Fruit fly (Drosophila melanogaster) whole organism, embryonic: Measurements from ENCODE around the gene CG16903.

Experiments
- Abd-B ChIP-seq: fragments of 200-800 bp; sonication (Bioruptor generic); optimal IDR thresholded peaks from 2 replicates; lab custom pipeline; 2018; ENCODE audit warnings: missing biosample characterization, mild to moderate bottlenecking, missing genetic modification characterization, moderate library complexity
- Aef1 ChIP-seq: fragments of 200-800 bp; sonication (Bioruptor generic); IDR thresholded peaks from 3 replicates; pipeline ENCODE4 v1.3.6; 2022; ENCODE audit warnings: missing biosample characterization, missing genetic modification characterization
- Bteb2 ChIP-seq: fragments of 200-800 bp; sonication (Bioruptor generic); optimal IDR thresholded peaks from 2 replicates; lab custom pipeline; 2016; ENCODE audit warnings: missing biosample characterization, missing genetic modification characterization
- CG11247 ChIP-seq: fragments of 200-800 bp; sonication (Bioruptor generic); IDR thresholded peaks from 2 replicates; pipeline ENCODE4 v1.3.6; 2022; ENCODE audit warnings: missing biosample characterization, missing genetic modification characterization
- CG11695 ChIP-seq: fragments of 200-800 bp; sonication (Bioruptor generic); IDR thresholded peaks from 3 replicates; pipeline ENCODE4 v1.3.6; 2022; ENCODE audit warnings: missing biosample characterization, missing genetic modification characterization
- CG12155 ChIP-seq: fragments of 200-800 bp; sonication (Bioruptor generic); optimal IDR thresholded peaks from 3 replicates; lab custom pipeline; 2016; ENCODE audit warnings: missing biosample characterization, missing genetic modification characterization
- CG12744 ChIP-seq: fragments of 200-800 bp; sonication (Bioruptor generic); optimal IDR thresholded peaks from 2 replicates; lab custom pipeline; 2016; ENCODE audit warnings: missing biosample characterization, missing genetic modification characterization
- CG13424 ChIP-seq: fragments of 200-800 bp; sonication (Bioruptor generic); optimal IDR thresholded peaks from 2 replicates; lab custom pipeline; 2019; ENCODE audit warnings: missing biosample characterization, mild to moderate bottlenecking, missing genetic modification characterization, moderate library complexity
- CG15011 ChIP-seq: fragments of 200-800 bp; sonication (Bioruptor generic); optimal IDR thresholded peaks from 3 replicates; lab custom pipeline; 2018; ENCODE audit warnings: missing biosample characterization, mild to moderate bottlenecking, missing genetic modification characterization
- CG1603 ChIP-seq: fragments of 200-800 bp; sonication (Bioruptor generic); optimal IDR thresholded peaks from 2 replicates; lab custom pipeline; 2019; ENCODE audit warnings: missing biosample characterization, mild to moderate bottlenecking, missing genetic modification characterization, moderate library complexity
- CG16815 ChIP-seq: fragments of 200-800 bp; sonication (Bioruptor generic); optimal IDR thresholded peaks from 3 replicates; lab custom pipeline; 2017; ENCODE audit warnings: missing biosample characterization, mild to moderate bottlenecking, missing genetic modification characterization
- CG17912 ChIP-seq: fragments of 200-800 bp; sonication (Bioruptor generic); optimal IDR thresholded peaks from 2 replicates; lab custom pipeline; 2018; ENCODE audit warnings: missing biosample characterization, mild to moderate bottlenecking, missing genetic modification characterization
- CG18011 ChIP-seq: fragments of 200-800 bp; sonication (Bioruptor generic); optimal IDR thresholded peaks from 2 replicates; lab custom pipeline; 2017; ENCODE audit warnings: missing biosample characterization, missing genetic modification characterization, mild to moderate bottlenecking, moderate library complexity, missing genotype
- CG2199 ChIP-seq: fragments of 200-800 bp; sonication (Bioruptor generic); IDR thresholded peaks from 3 replicates; pipeline ENCODE4 v1.3.6; 2022; ENCODE audit warnings: missing biosample characterization, missing genetic modification characterization
- CG2202 ChIP-seq: fragments of 200-800 bp; sonication (Bioruptor generic); optimal IDR thresholded peaks from 2 replicates; lab custom pipeline; 2018; ENCODE audit warnings: missing biosample characterization, mild to moderate bottlenecking, missing genetic modification characterization
- CG2889 ChIP-seq: fragments of 200-800 bp; sonication (Bioruptor generic); IDR thresholded peaks from 3 replicates; pipeline ENCODE4 v1.3.6; 2022; ENCODE audit warnings: missing biosample characterization, missing genetic modification characterization
- CG31365 ChIP-seq: fragments of 200-800 bp; sonication (Bioruptor generic); optimal IDR thresholded peaks from 2 replicates; lab custom pipeline; 2018; ENCODE audit warnings: missing biosample characterization, mild to moderate bottlenecking, missing genetic modification characterization
- CG31388 ChIP-seq: fragments of 200-800 bp; sonication (Bioruptor generic); optimal IDR thresholded peaks from 2 replicates; lab custom pipeline; 2016; ENCODE audit warnings: missing biosample characterization, missing genetic modification characterization
- CG3163 ChIP-seq: fragments of 200-800 bp; sonication (Bioruptor generic); optimal IDR thresholded peaks from 3 replicates; lab custom pipeline; 2016; ENCODE audit warnings: missing biosample characterization, missing genetic modification characterization
- CG32532 ChIP-seq: fragments of 200-800 bp; sonication (Bioruptor generic); IDR thresholded peaks from 2 replicates; pipeline ENCODE4 v1.3.6; 2022; ENCODE audit warnings: missing biosample characterization, missing genetic modification characterization
- CG4282 ChIP-seq: fragments of 200-800 bp; sonication (Bioruptor generic); optimal IDR thresholded peaks from 2 replicates; lab custom pipeline; 2016; ENCODE audit warnings: missing biosample characterization, missing genetic modification characterization
- CG7357 ChIP-seq: fragments of 200-800 bp; sonication (Bioruptor generic); IDR thresholded peaks from 3 replicates; pipeline ENCODE4 v1.3.6; 2022; ENCODE audit warnings: missing biosample characterization, missing genetic modification characterization
- CG7556 ChIP-seq: fragments of 200-800 bp; sonication (Bioruptor generic); optimal IDR thresholded peaks from 2 replicates; lab custom pipeline; 2017; ENCODE audit warnings: missing biosample characterization, mild to moderate bottlenecking, missing genetic modification characterization
- CG8290 ChIP-seq, 3 experiments: fragments of 200-800 bp; sonication (Bioruptor generic); optimal IDR thresholded peaks; 2 replicates each; lab custom pipeline; 2016 to 2019; ENCODE audit warnings: missing biosample characterization in 3 of 3, missing genetic modification characterization in 3 of 3, mild to moderate bottlenecking in 2 of 3, moderate library complexity in 1 of 3
- CG8765 ChIP-seq: fragments of 200-800 bp; sonication (Bioruptor generic); IDR thresholded peaks from 2 replicates; pipeline ENCODE4 v1.3.6; 2022; ENCODE audit warnings: missing biosample characterization, missing genetic modification characterization
- CG9215 ChIP-seq: fragments of 200-800 bp; sonication (Bioruptor generic); IDR thresholded peaks from 2 replicates; pipeline ENCODE4 v1.3.6; 2022; ENCODE audit warnings: missing biosample characterization, missing genetic modification characterization
- CG9817 ChIP-seq: fragments of 200-800 bp; sonication (Bioruptor generic); optimal IDR thresholded peaks from 2 replicates; lab custom pipeline; 2018; ENCODE audit warnings: missing biosample characterization, mild to moderate bottlenecking, missing genetic modification characterization, moderate library complexity
- CoRest ChIP-seq: fragments of 200-800 bp; sonication (Bioruptor generic); optimal IDR thresholded peaks from 3 replicates; lab custom pipeline; 2018; ENCODE audit warnings: missing biosample characterization, mild to moderate bottlenecking, missing genetic modification characterization, moderate library complexity
- D ChIP-seq, 2 experiments: fragments of 200-800 bp in 1 of 2; fragments of >200 bp in 1 of 2; sonication (Bioruptor generic) in 1 of 2; optimal IDR thresholded peaks; 2 replicates in 1 of 2; 3 replicates in 1 of 2; lab custom pipeline; 2017; ENCODE audit warnings: mild to moderate bottlenecking in 1 of 2, missing biosample characterization in 1 of 2, missing genetic modification characterization in 1 of 2, missing genetic modification reagents in 1 of 2
- Dad ChIP-seq: fragments of 200-800 bp; sonication (Bioruptor generic); optimal IDR thresholded peaks from 3 replicates; lab custom pipeline; 2016; ENCODE audit warnings: missing biosample characterization, missing genetic modification characterization
- Dbx ChIP-seq: fragments of 200-800 bp; sonication (Bioruptor generic); IDR thresholded peaks from 3 replicates; pipeline ENCODE4 v1.3.6; 2022; ENCODE audit warnings: missing biosample characterization, missing genetic modification characterization
- HLH54F ChIP-seq: fragments of 200-800 bp; sonication (Bioruptor generic); optimal IDR thresholded peaks from 3 replicates; lab custom pipeline; 2016; ENCODE audit warnings: missing biosample characterization, missing genetic modification characterization
- Hand ChIP-seq: fragments of 200-800 bp; sonication (Bioruptor generic); optimal IDR thresholded peaks from 2 replicates; lab custom pipeline; 2017; ENCODE audit warnings: mild to moderate bottlenecking, missing biosample characterization, missing genetic modification reagents, missing genetic modification characterization
- HmgD ChIP-seq: fragments of 200-800 bp; sonication (Bioruptor generic); optimal IDR thresholded peaks from 3 replicates; lab custom pipeline; 2016; ENCODE audit warnings: missing biosample characterization, missing genetic modification characterization
- MTF-1 ChIP-seq: fragments of 200-800 bp; sonication (Bioruptor generic); optimal IDR thresholded peaks from 2 replicates; lab custom pipeline; 2018; ENCODE audit warnings: missing biosample characterization, mild to moderate bottlenecking, missing genetic modification characterization, borderline replicate concordance
- NfI ChIP-seq: fragments of 200-800 bp; sonication (Bioruptor generic); optimal IDR thresholded peaks from 3 replicates; lab custom pipeline; 2018; ENCODE audit warnings: missing biosample characterization, mild to moderate bottlenecking, missing genetic modification characterization, moderate library complexity
- Xbp1 ChIP-seq: fragments of 200-800 bp; sonication (Bioruptor generic); optimal IDR thresholded peaks from 3 replicates; lab custom pipeline; 2016; ENCODE audit warnings: missing biosample characterization, mild to moderate bottlenecking, missing genetic modification characterization
- bbx ChIP-seq: fragments of 200-800 bp; sonication (Bioruptor generic); IDR thresholded peaks from 2 replicates; pipeline ENCODE4 v1.3.6; 2022; ENCODE audit warnings: missing biosample characterization, missing genetic modification characterization; ENCODE audit not compliant: partially characterized antibody
- en ChIP-seq: fragments of 200-800 bp; sonication (Bioruptor generic); optimal IDR thresholded peaks from 2 replicates; lab custom pipeline; 2016; ENCODE audit warnings: missing biosample characterization, missing genetic modification characterization
- jumu ChIP-seq: fragments of 200-800 bp; sonication (Bioruptor generic); optimal IDR thresholded peaks from 3 replicates; lab custom pipeline; 2016; ENCODE audit warnings: missing biosample characterization, missing genetic modification characterization
- kni ChIP-seq: fragments of 200-800 bp; sonication (Bioruptor generic); optimal IDR thresholded peaks from 3 replicates; lab custom pipeline; 2017; ENCODE audit warnings: mild to moderate bottlenecking, missing biosample characterization, missing genetic modification reagents, missing genetic modification characterization
- mirr ChIP-seq: fragments of 200-800 bp; sonication (Bioruptor generic); optimal IDR thresholded peaks from 3 replicates; lab custom pipeline; 2018; ENCODE audit warnings: missing biosample characterization, mild to moderate bottlenecking, missing genetic modification characterization
- mld ChIP-seq: fragments of 200-800 bp; sonication (Bioruptor generic); IDR thresholded peaks from 3 replicates; pipeline ENCODE4 v1.3.6; 2022; ENCODE audit warnings: missing biosample characterization, missing genetic modification characterization; ENCODE audit not compliant: partially characterized antibody
- repo ChIP-seq: fragments of 200-800 bp; sonication (Bioruptor generic); optimal IDR thresholded peaks from 2 replicates; lab custom pipeline; 2016; ENCODE audit warnings: missing biosample characterization, missing genetic modification characterization
- salm ChIP-seq: fragments of 200-800 bp; sonication (Bioruptor generic); optimal IDR thresholded peaks from 2 replicates; lab custom pipeline; 2018; ENCODE audit warnings: missing biosample characterization, mild to moderate bottlenecking, missing genetic modification characterization
- ssp ChIP-seq: fragments of 200-800 bp; sonication (Bioruptor generic); IDR thresholded peaks from 2 replicates; pipeline ENCODE4 v1.3.6; 2022; ENCODE audit warnings: missing biosample characterization, missing genetic modification characterization
- stc ChIP-seq: fragments of 200-800 bp; sonication (Bioruptor generic); IDR thresholded peaks from 2 replicates; pipeline ENCODE4 v1.3.6; 2022; ENCODE audit warnings: missing biosample characterization, missing genetic modification characterization
- toy ChIP-seq: fragments of 200-800 bp; sonication (Bioruptor generic); IDR thresholded peaks from 2 replicates; pipeline ENCODE4 v1.3.6; 2022; ENCODE audit warnings: missing biosample characterization, missing genetic modification characterization

The CG16903 gene

dm6 chrX:2050070-2050899, 29.9 kb downstream of the CG16903 start, which contains the start of gene moody (continued):
- TF ChIP-seq CG31365 (peak; percentile 93), CG8765 (GFP tag; lab: Robert Waterston, UW) (peak; percentile 95), D (optimal IDR thresholded peaks at IDR 0.05; lab: Kevin White, UChicago) (no peak), D (GFP tag; optimal IDR thresholded peaks at IDR 0.05; lab: Kevin White, UChicago) (peak; percentile 92), salm (tag; lab: Kevin White, UChicago) (peak; percentile 91), CG9215 (peak; percentile 97), CG2199 (GFP tag; lab: Robert Waterston, UW) (peak; percentile 97), CoRest (peak; percentile 95), Xbp1 (GFP tag; lab: Kevin White, UChicago) (peak; percentile 98), CG1603 (peak; percentile 98), Hand (GFP tag; lab: Kevin White, UChicago) (peak; percentile 97), CG7556 (GFP tag; lab: Kevin White, UChicago) (peak; percentile 96), CG7357 (GFP tag; lab: Robert Waterston, UW) (peak; percentile 87), en (GFP tag; lab: Kevin White, UChicago) (peak; percentile 97), jumu (GFP tag; lab: Kevin White, UChicago) (peak; percentile 98), repo (peak; percentile 96), CG9817 (peak; percentile 97), NfI (peak; percentile 97), CG11247 (peak; percentile 99), CG18011 (GFP tag; lab: Kevin White, UChicago) (peak; percentile 90), HmgD (GFP tag; lab: Kevin White, UChicago) (peak; percentile 99), CG15011 (GFP tag; lab: Kevin White, UChicago) (peak; percentile 90), CG31388 (GFP tag; lab: Kevin White, UChicago) (peak; percentile 82), Abd-B (GFP tag; lab: Kevin White, UChicago) (peak; percentile 87), Dbx (GFP tag; lab: Robert Waterston, UW) (peak; percentile 99), CG12744 (GFP tag; lab: Kevin White, UChicago) (peak; percentile 96), ssp (GFP tag; lab: Robert Waterston, UW) (peak; percentile 92), CG11695 (GFP tag; lab: Robert Waterston, UW) (peak; percentile 94), Aef1 (peak; percentile 98), Bteb2 (GFP tag; lab: Kevin White, UChicago) (peak; percentile 97), CG17912 (GFP tag; lab: Kevin White, UChicago) (peak; percentile 96), MTF-1 (GFP tag; lab: Kevin White, UChicago) (peak; percentile 97), CG13424 (tag; lab: Kevin White, UChicago) (peak; percentile 97), mld (no peak), CG16815 (GFP tag; lab: Kevin White, UChicago) (peak; percentile 95), kni (GFP tag; lab: Kevin White, UChicago) (peak; percentile 93), CG2202 (tag; lab: Kevin White, UChicago) (peak; percentile 84), bbx (GFP tag; lab: Robert Waterston, UW) (no peak), CG2889 (GFP tag; lab: Robert Waterston, UW) (peak; percentile 96), CG32532 (peak; percentile 99), stc (peak; percentile 95), Dad (GFP tag; lab: Kevin White, UChicago) (peak; percentile 97), CG8290 (GFP tag; optimal IDR thresholded peaks at IDR 0.05; lab: Kevin White, UChicago) (peak; percentile 93), CG8290 (tag; optimal IDR thresholded peaks at IDR 0.05; lab: Kevin White, UChicago) (peak; percentile 71 to 100), toy (GFP tag; lab: Robert Waterston, UW) (peak; percentile 95), CG12155 (GFP tag; lab: Kevin White, UChicago) (peak; percentile 97), HLH54F (GFP tag; lab: Kevin White, UChicago) (peak; percentile 98), mirr (peak; percentile 99), CG4282 (peak; percentile 94), CG3163 (GFP tag; lab: Kevin White, UChicago) (peak; percentile 90)
